Worm (Caenorhabditis elegans): Measurements from ENCODE around the gene F47F2.3.

The F47F2.3 gene

ce11 chrX:3925776-3926175 lies 30.3 kb upstream of the F47F2.3 start, which contains the start of gene T22B2.1:
T22B2.1 (plus strand) TSS chrX:3926076.
- no peak for TF ChIP-seq nhr-23 (tag; optimal IDR thresholded peaks at IDR 0.05)
- no peak for TF ChIP-seq dmd-4 (tag; optimal IDR thresholded peaks at IDR 0.05)
- TF ChIP-seq gmeb-1 (tag; optimal IDR thresholded peaks at IDR 0.05) = no peak
- TF ChIP-seq F13H6.1 (tag; optimal IDR thresholded peaks at IDR 0.05) = no peak
- no peak for TF ChIP-seq elt-3 (tag; optimal IDR thresholded peaks at IDR 0.05)
- no peak for TF ChIP-seq zag-1 (tag; optimal IDR thresholded peaks at IDR 0.05)
- TF ChIP-seq mbf-1 (tag; optimal IDR thresholded peaks at IDR 0.05) = no peak
- TF ChIP-seq Y55F3AM.14 (GFP tag; optimal IDR thresholded peaks at IDR 0.05) = no peak
- TF ChIP-seq nhr-12 (tag; optimal IDR thresholded peaks at IDR 0.05) = no peak
- no peak for TF ChIP-seq ztf-4 (tag; optimal IDR thresholded peaks at IDR 0.05)
- no peak for TF ChIP-seq blmp-1 (tag; optimal IDR thresholded peaks at IDR 0.05; ENCODE audit: insufficient read depth)
- no peak for TF ChIP-seq nhr-11 (tag; optimal IDR thresholded peaks at IDR 0.05)
- no peak for TF ChIP-seq unc-55 (GFP tag; optimal IDR thresholded peaks at IDR 0.05)
- no peak for TF ChIP-seq sma-9 (GFP tag; optimal IDR thresholded peaks at IDR 0.05)
- TF ChIP-seq sma-9 (tag; optimal IDR thresholded peaks at IDR 0.05) = no peak
- no peak for TF ChIP-seq nhr-129 (tag; optimal IDR thresholded peaks at IDR 0.05)

ce11 chrX:3920747-3921146 lies 25.3 kb upstream of the F47F2.3 start:
- TF ChIP-seq lin-39 (tag; optimal IDR thresholded peaks at IDR 0.05) (no peak), dmd-4 (tag; optimal IDR thresholded peaks at IDR 0.05) (no peak), nhr-10 (tag; optimal IDR thresholded peaks at IDR 0.05) (no peak), nhr-21 (tag; optimal IDR thresholded peaks at IDR 0.05) (no peak), C34F6.9 (tag; optimal IDR thresholded peaks at IDR 0.05) (no peak), elt-1 (tag; optimal IDR thresholded peaks at IDR 0.05) (no peak), crh-2 (tag; optimal IDR thresholded peaks at IDR 0.05) (no peak), lin-11 (tag; optimal IDR thresholded peaks at IDR 0.05) (no peak), ztf-1 (GFP tag; conservative IDR thresholded peaks at IDR 0.05) (no peak), nhr-25 (tag; optimal IDR thresholded peaks at IDR 0.05) (no peak), F13H6.1 (tag; optimal IDR thresholded peaks at IDR 0.05) (no peak), skn-1 (tag; optimal IDR thresholded peaks at IDR 0.05) (no peak), unc-55 (GFP tag; optimal IDR thresholded peaks at IDR 0.05) (no peak), ama-1 (optimal IDR thresholded peaks at IDR 0.05) (no peak), peb-1 (tag; optimal IDR thresholded peaks at IDR 0.05) (no peak), mbf-1 (tag; optimal IDR thresholded peaks at IDR 0.05) (no peak)

- no peak for TF ChIP-seq nhr-11 (tag; optimal IDR thresholded peaks at IDR 0.05)
- TF ChIP-seq nhr-21 (tag; optimal IDR thresholded peaks at IDR 0.05) = no peak
- no peak for TF ChIP-seq ztf-11 (tag; optimal IDR thresholded peaks at IDR 0.05)
- TF ChIP-seq ZK546.5 (tag; optimal IDR thresholded peaks at IDR 0.05) = no peak
- no peak for TF ChIP-seq mdl-1 (tag; optimal IDR thresholded peaks at IDR 0.05)
- TF ChIP-seq ztf-1 (GFP tag; conservative IDR thresholded peaks at IDR 0.05) = no peak
- no peak for TF ChIP-seq ama-1 (optimal IDR thresholded peaks at IDR 0.05)
- no peak for TF ChIP-seq egl-27 (tag; optimal IDR thresholded peaks at IDR 0.05)
- TF ChIP-seq snpc-4 (tag; optimal IDR thresholded peaks at IDR 0.05) = no peak
- TF ChIP-seq crh-2 (tag; optimal IDR thresholded peaks at IDR 0.05) = no peak
- TF ChIP-seq nhr-237 (tag; optimal IDR thresholded peaks at IDR 0.05) = no peak
- TF ChIP-seq mab-5 (tag; optimal IDR thresholded peaks at IDR 0.05) = no peak
Measured at ce11 chrX:3920101-3920500, 24.6 kb upstream of the F47F2.3 start, which contains the start of gene T22B2.2. T22B2.2 (plus strand) TSS chrX:3920401.

DNA sequence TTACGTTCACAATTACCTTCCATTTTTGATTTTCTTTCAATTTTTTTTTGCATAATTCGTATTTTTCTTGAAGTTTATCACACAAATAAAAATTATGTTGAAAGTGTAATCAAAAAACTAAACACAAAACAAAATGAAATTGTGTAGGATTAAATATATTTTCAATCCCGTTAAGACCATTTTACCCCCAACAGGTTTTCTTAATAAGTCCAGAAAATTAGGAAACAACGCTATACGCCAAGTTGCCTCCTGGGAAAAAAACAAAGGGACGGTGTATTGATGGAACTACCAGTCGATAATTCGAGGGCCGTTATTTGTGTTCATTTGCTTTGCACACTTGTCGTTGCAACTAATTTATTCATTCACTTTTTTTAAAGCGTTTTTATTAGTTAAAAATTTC lies 24.2 kb upstream of the F47F2.3 start:
- no peak for TF ChIP-seq nhr-77 (tag; optimal IDR thresholded peaks at IDR 0.05)
- TF ChIP-seq fos-1 (tag; optimal IDR thresholded peaks at IDR 0.05) = no peak
- no peak for TF ChIP-seq nhr-12 (tag; optimal IDR thresholded peaks at IDR 0.05)

DNA sequence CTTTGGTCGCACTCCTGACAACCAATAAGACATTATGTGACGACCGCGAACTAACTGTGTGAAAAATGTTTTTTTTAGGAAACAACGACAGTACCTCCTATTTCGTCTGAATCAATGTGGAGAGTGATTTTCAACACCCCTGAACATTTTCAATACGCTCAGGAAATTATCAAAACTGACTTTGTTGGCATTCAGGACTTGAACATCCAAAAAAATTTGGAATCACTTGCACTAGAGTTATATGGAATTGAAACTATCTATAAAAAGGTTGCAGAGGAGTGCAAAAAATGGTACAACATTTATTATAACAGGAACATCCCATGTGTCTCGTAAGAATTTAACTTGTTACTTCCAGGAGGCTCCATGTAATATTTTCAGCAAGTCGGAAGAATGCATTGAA lies 22.7 kb upstream of the F47F2.3 start:
- TF ChIP-seq C34F6.9 (tag; optimal IDR thresholded peaks at IDR 0.05) (no peak), ztf-4 (tag; optimal IDR thresholded peaks at IDR 0.05) (no peak), sma-3 (GFP tag; optimal IDR thresholded peaks at IDR 0.05) (no peak), ZK546.5 (tag; optimal IDR thresholded peaks at IDR 0.05) (no peak), nhr-129 (tag; optimal IDR thresholded peaks at IDR 0.05) (no peak), nhr-25 (tag; optimal IDR thresholded peaks at IDR 0.05) (no peak), unc-39 (tag; optimal IDR thresholded peaks at IDR 0.05) (no peak), lin-39 (tag; optimal IDR thresholded peaks at IDR 0.05) (no peak), sem-4 (tag; optimal IDR thresholded peaks at IDR 0.05) (no peak), ama-1 (optimal IDR thresholded peaks at IDR 0.05) (no peak), lin-13 (GFP tag; optimal IDR thresholded peaks at IDR 0.05) (no peak), snpc-4 (tag; optimal IDR thresholded peaks at IDR 0.05) (no peak), ceh-16 (tag; optimal IDR thresholded peaks at IDR 0.05) (no peak), nhr-23 (tag; optimal IDR thresholded peaks at IDR 0.05) (no peak)

Measured in whole organism, L2 larva.